Worm (Caenorhabditis elegans) whole organism, early embryonic: ENCODE data around the gene F49E2.5.

Experiments
- B0310.2 ChIP-seq: sonication (generic microtip); optimal IDR thresholded peaks from 2 replicates; lab custom pipeline; 2016; ENCODE audit warnings: mild to moderate bottlenecking, missing genetic modification characterization, missing compliant biosample characterization
- ama-1 ChIP-seq: fragments of 150-350 bp; optimal IDR thresholded peaks from 2 replicates; lab custom pipeline; 2014
- ceh-36 ChIP-seq: sonication (generic microtip); optimal IDR thresholded peaks from 2 replicates; lab custom pipeline; 2016; ENCODE audit warnings: missing genetic modification characterization, inconsistent platforms, missing compliant biosample characterization
- flt-1 ChIP-seq: fragments of 200-800 bp; sonication (Bioruptor generic); IDR thresholded peaks from 2 replicates; pipeline ENCODE4 v1.3.6; 2022; ENCODE audit warnings: missing genetic modification characterization, missing compliant biosample characterization
- hmbx-1 ChIP-seq: sonication (generic microtip); optimal IDR thresholded peaks from 2 replicates; lab custom pipeline; 2016; ENCODE audit warnings: mild to moderate bottlenecking, missing genetic modification characterization, missing compliant biosample characterization
- hmg-4 ChIP-seq: fragments of 200-800 bp; sonication (Bioruptor generic); optimal IDR thresholded peaks from 2 replicates; lab custom pipeline; 2018; ENCODE audit warnings: mild to moderate bottlenecking, missing genetic modification characterization, missing compliant biosample characterization
- hnd-1 ChIP-seq: sonication (generic microtip); optimal IDR thresholded peaks from 2 replicates; lab custom pipeline; 2016; ENCODE audit warnings: missing genetic modification characterization, missing compliant biosample characterization
- scrt-1 ChIP-seq: fragments of 200-800 bp; sonication (Bioruptor generic); IDR thresholded peaks from 2 replicates; pipeline ENCODE4 v1.3.6; 2022; ENCODE audit warnings: missing genetic modification characterization, missing compliant biosample characterization

ce11 chrX:9546640-9547039, 3.2 kb downstream of the F49E2.5 start:
- no peak for TF ChIP-seq ama-1 (lab: Kevin White, UChicago)
- TF ChIP-seq B0310.2 (tag; lab: Kevin White, UChicago) = no peak
- TF ChIP-seq ceh-36 = no peak
- no peak for TF ChIP-seq hmg-4 (GFP tag; lab: Kevin White, UChicago)
- TF ChIP-seq hnd-1 (tag; lab: Kevin White, UChicago) = no peak
- TF ChIP-seq scrt-1 (GFP tag; lab: Robert Waterston, UW) = no peak
- TF ChIP-seq flt-1 (GFP tag; lab: Robert Waterston, UW) = no peak
- no peak for TF ChIP-seq hmbx-1 (tag; lab: Kevin White, UChicago)
